Worm (Caenorhabditis elegans): ENCODE results near the gene F11A5.15.

DNA sequence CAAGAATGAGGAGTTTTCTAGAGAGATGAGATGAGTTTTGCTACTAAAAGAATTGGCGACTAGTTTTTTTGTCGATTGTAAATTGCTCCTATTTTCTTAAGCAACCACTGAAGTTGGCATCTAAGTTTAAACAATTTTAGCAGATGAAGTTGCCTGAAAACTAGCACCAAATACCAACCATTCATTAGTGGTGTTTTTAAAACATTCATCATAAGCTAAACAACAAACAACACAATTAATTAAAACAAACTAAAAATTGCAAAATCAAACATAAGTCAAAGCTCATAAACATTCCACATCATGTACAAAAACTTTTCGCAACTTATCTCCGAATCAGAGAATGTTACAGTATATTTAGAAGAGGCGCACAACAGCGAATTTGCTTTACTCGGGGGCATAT, 36.3 kb downstream of the F11A5.15 start, which contains the start of gene srz-13:
- TF ChIP-seq nhr-76 (tag; optimal IDR thresholded peaks at IDR 0.05) (no peak), jun-1 (tag; optimal IDR thresholded peaks at IDR 0.05) (no peak), daf-12 (tag; optimal IDR thresholded peaks at IDR 0.05) (no peak), fkh-10 (GFP tag; optimal IDR thresholded peaks at IDR 0.05) (no peak), nhr-23 (tag; optimal IDR thresholded peaks at IDR 0.05) (no peak), tbx-2 (tag; optimal IDR thresholded peaks at IDR 0.05) (no peak), nhr-12 (tag; optimal IDR thresholded peaks at IDR 0.05) (no peak), nhr-28 (tag; optimal IDR thresholded peaks at IDR 0.05) (no peak), ztf-4 (tag; optimal IDR thresholded peaks at IDR 0.05) (no peak)

Data from whole organism, L3 larva.